Fruit fly (Drosophila melanogaster) whole organism, embryonic: ENCODE measurements around the gene MSAmiP.

Experiments
- Abd-B ChIP-seq: fragments of 200-800 bp; sonication (Bioruptor generic); optimal IDR thresholded peaks from 2 replicates; lab custom pipeline; 2018; ENCODE audit warnings: missing biosample characterization, mild to moderate bottlenecking, missing genetic modification characterization, moderate library complexity
- Awh ChIP-seq: fragments of 200-800 bp; sonication (Bioruptor generic); IDR thresholded peaks from 2 replicates; pipeline ENCODE4, ENCODE4 v1.3.6; 2022; ENCODE audit warnings: missing biosample characterization, missing genetic modification characterization
- CG10431 ChIP-seq: fragments of 200-800 bp; sonication (Bioruptor generic); optimal IDR thresholded peaks from 3 replicates; lab custom pipeline; 2018; ENCODE audit warnings: missing biosample characterization, mild to moderate bottlenecking, missing genetic modification characterization
- CG10959 ChIP-seq: fragments of 200-800 bp; sonication (Bioruptor generic); IDR thresholded peaks from 2 replicates; pipeline ENCODE4 v1.3.6; 2022; ENCODE audit warnings: missing biosample characterization, missing genetic modification characterization
- CG12104 ChIP-seq: fragments of 200-800 bp; sonication (Bioruptor generic); optimal IDR thresholded peaks from 3 replicates; lab custom pipeline; 2016; ENCODE audit warnings: missing biosample characterization, missing genetic modification characterization
- CG13775 ChIP-seq: fragments of 200-800 bp; sonication (Bioruptor generic); optimal IDR thresholded peaks from 3 replicates; lab custom pipeline; 2017; ENCODE audit warnings: missing biosample characterization, mild to moderate bottlenecking, missing genetic modification characterization
- CG14710 ChIP-seq: fragments of 200-800 bp; sonication (Bioruptor generic); optimal IDR thresholded peaks from 3 replicates; lab custom pipeline; 2019; ENCODE audit warnings: missing biosample characterization, mild to moderate bottlenecking, missing genetic modification characterization, moderate library complexity
- CG1529 ChIP-seq: fragments of 200-800 bp; sonication (Bioruptor generic); optimal IDR thresholded peaks from 3 replicates; lab custom pipeline; 2018; ENCODE audit warnings: missing biosample characterization, missing genetic modification characterization
- CG1602 ChIP-seq: fragments of 200-800 bp; sonication (Bioruptor generic); optimal IDR thresholded peaks from 3 replicates; lab custom pipeline; 2016; ENCODE audit warnings: missing biosample characterization, missing genetic modification characterization
- CG17568 ChIP-seq: fragments of 200-800 bp; sonication (Bioruptor generic); optimal IDR thresholded peaks from 2 replicates; lab custom pipeline; 2018; ENCODE audit warnings: missing biosample characterization, mild to moderate bottlenecking, missing genetic modification characterization, moderate library complexity
- CG17802 ChIP-seq: fragments of 200-800 bp; sonication (Bioruptor generic); optimal IDR thresholded peaks from 2 replicates; lab custom pipeline; 2018; ENCODE audit warnings: missing biosample characterization, mild to moderate bottlenecking, missing genetic modification characterization, moderate library complexity
- CG18262 ChIP-seq: fragments of 200-800 bp; optimal IDR thresholded peaks from 3 replicates; lab custom pipeline; 2019; ENCODE audit warnings: missing biosample characterization, mild to moderate bottlenecking, missing genetic modification characterization, moderate library complexity
- CG18599 ChIP-seq: fragments of 200-800 bp; sonication (Bioruptor generic); optimal IDR thresholded peaks from 3 replicates; lab custom pipeline; 2017; ENCODE audit warnings: missing biosample characterization, missing genetic modification characterization, mild to moderate bottlenecking, moderate library complexity, missing genetic modification reagents
- CG2199 ChIP-seq: fragments of 200-800 bp; sonication (Bioruptor generic); IDR thresholded peaks from 3 replicates; pipeline ENCODE4 v1.3.6; 2022; ENCODE audit warnings: missing biosample characterization, missing genetic modification characterization
- CG31441 ChIP-seq: fragments of 200-800 bp; sonication (Bioruptor generic); IDR thresholded peaks from 2 replicates; pipeline ENCODE4 v1.3.6; 2022; ENCODE audit warnings: missing biosample characterization, missing genetic modification characterization
- CG32767 ChIP-seq: fragments of 200-800 bp; sonication (Bioruptor generic); IDR thresholded peaks from 2 replicates; pipeline ENCODE4 v1.3.6; 2022; ENCODE audit warnings: missing biosample characterization, missing genetic modification characterization
- CG4820 ChIP-seq: fragments of 200-800 bp; sonication (Bioruptor generic); optimal IDR thresholded peaks from 3 replicates; lab custom pipeline; 2016; ENCODE audit warnings: missing biosample characterization, missing genetic modification characterization
- CG6654 ChIP-seq: fragments of 200-800 bp; sonication (Bioruptor generic); optimal IDR thresholded peaks from 2 replicates; lab custom pipeline; 2017; ENCODE audit warnings: missing biosample characterization, mild to moderate bottlenecking, missing genetic modification characterization
- CG7839 ChIP-seq: fragments of 200-800 bp; sonication (Bioruptor generic); optimal IDR thresholded peaks from 3 replicates; lab custom pipeline; 2018; ENCODE audit warnings: missing biosample characterization, mild to moderate bottlenecking, missing genetic modification characterization, moderate library complexity
- CG8089 ChIP-seq: fragments of 200-800 bp; sonication (Bioruptor generic); optimal IDR thresholded peaks from 3 replicates; lab custom pipeline; 2016; ENCODE audit warnings: missing biosample characterization, missing genetic modification characterization
- Chrac-16 ChIP-seq: fragments of 200-800 bp; sonication (Bioruptor generic); optimal IDR thresholded peaks from 3 replicates; lab custom pipeline; 2016; ENCODE audit warnings: missing biosample characterization, missing genetic modification characterization
- Dek ChIP-seq: fragments of 200-800 bp; sonication (Bioruptor generic); optimal IDR thresholded peaks from 3 replicates; lab custom pipeline; 2019; ENCODE audit warnings: missing biosample characterization, mild to moderate bottlenecking, missing genetic modification characterization, moderate library complexity
- Hr51 ChIP-seq, 2 experiments: fragments of 200-800 bp; sonication (Bioruptor generic); optimal IDR thresholded peaks; 2 replicates in 1 of 2; 3 replicates in 1 of 2; lab custom pipeline; 2016 to 2018; ENCODE audit warnings: missing biosample characterization in 2 of 2, missing genetic modification characterization in 2 of 2, mild to moderate bottlenecking in 1 of 2, moderate library complexity in 1 of 2
- Hsf ChIP-seq: fragments of 200-800 bp; sonication (Bioruptor generic); optimal IDR thresholded peaks from 3 replicates; lab custom pipeline; 2016; ENCODE audit warnings: missing biosample characterization, missing genetic modification characterization
- Meics ChIP-seq: fragments of 200-800 bp; sonication (Bioruptor generic); optimal IDR thresholded peaks from 2 replicates; lab custom pipeline; 2017; ENCODE audit warnings: missing biosample characterization, mild to moderate bottlenecking, missing genetic modification characterization
- Mrtf ChIP-seq: fragments of 200-800 bp; sonication (Bioruptor generic); IDR thresholded peaks from 3 replicates; pipeline ENCODE4 v1.3.6; 2022; ENCODE audit warnings: missing biosample characterization, missing genetic modification characterization
- NK7.1 ChIP-seq: fragments of 200-800 bp; sonication (Bioruptor generic); optimal IDR thresholded peaks from 3 replicates; lab custom pipeline; 2016; ENCODE audit warnings: missing biosample characterization, missing genetic modification characterization
- Nf-YB ChIP-seq: fragments of 200-800 bp; sonication (Bioruptor generic); optimal IDR thresholded peaks from 3 replicates; lab custom pipeline; 2019; ENCODE audit warnings: missing biosample characterization, mild to moderate bottlenecking, missing genetic modification characterization, moderate library complexity
- PHDP ChIP-seq: fragments of 200-800 bp; sonication (Bioruptor generic); optimal IDR thresholded peaks from 3 replicates; lab custom pipeline; 2018; ENCODE audit warnings: missing biosample characterization, mild to moderate bottlenecking, missing genetic modification characterization, moderate library complexity
- Sox102F ChIP-seq: fragments of 200-800 bp; sonication (Bioruptor generic); optimal IDR thresholded peaks from 2 replicates; lab custom pipeline; 2018; ENCODE audit warnings: missing biosample characterization, mild to moderate bottlenecking, missing genetic modification characterization, moderate library complexity
- Tbp ChIP-seq: fragments of >200 bp; optimal IDR thresholded peaks from 2 replicates; lab custom pipeline; 2018; ENCODE audit warnings: missing biosample characterization, missing genetic modification characterization
- Trl ChIP-seq, 3 experiments: fragments of >200 bp in 2 of 3; fragments of 200-800 bp in 1 of 3; sonication (Bioruptor generic) in 1 of 3; optimal IDR thresholded peaks; 2 replicates in 1 of 3; 3 replicates in 2 of 3; lab custom pipeline; 2016 to 2017; ENCODE audit warnings: missing biosample characterization in 1 of 3, missing genetic modification characterization in 1 of 3
- Xrp1 ChIP-seq: fragments of 200-800 bp; sonication (Bioruptor generic); IDR thresholded peaks from 2 replicates; pipeline ENCODE4 v1.3.6; 2022; ENCODE audit warnings: missing biosample characterization, missing genetic modification characterization
- ap ChIP-seq: fragments of 200-800 bp; sonication (Bioruptor generic); IDR thresholded peaks from 2 replicates; pipeline ENCODE4 v1.3.6; 2022; ENCODE audit warnings: missing biosample characterization, missing genetic modification characterization
- bab2 ChIP-seq: fragments of 200-800 bp; sonication (Bioruptor generic); optimal IDR thresholded peaks from 2 replicates; lab custom pipeline; 2016; ENCODE audit warnings: missing biosample characterization, missing genetic modification characterization
- br ChIP-seq: fragments of >200 bp; optimal IDR thresholded peaks from 2 replicates; lab custom pipeline; 2017
- chn ChIP-seq: fragments of 200-800 bp; sonication (Bioruptor generic); optimal IDR thresholded peaks from 2 replicates; lab custom pipeline; 2016; ENCODE audit warnings: missing biosample characterization, missing genetic modification characterization
- dati ChIP-seq: fragments of 200-800 bp; sonication (Bioruptor generic); IDR thresholded peaks from 2 replicates; pipeline ENCODE4 v1.3.6; 2022; ENCODE audit warnings: missing biosample characterization, missing genetic modification characterization
- dmrt99B ChIP-seq: fragments of 200-800 bp; sonication (Bioruptor generic); optimal IDR thresholded peaks from 2 replicates; lab custom pipeline; 2018; ENCODE audit warnings: missing biosample characterization, mild to moderate bottlenecking, missing genetic modification characterization, moderate library complexity
- kni ChIP-seq: fragments of 200-800 bp; sonication (Bioruptor generic); optimal IDR thresholded peaks from 3 replicates; lab custom pipeline; 2017; ENCODE audit warnings: mild to moderate bottlenecking, missing biosample characterization, missing genetic modification reagents, missing genetic modification characterization
- lola ChIP-seq, 3 experiments: fragments of >200 bp in 2 of 3; fragments of 200-800 bp in 1 of 3; sonication (Bioruptor generic) in 1 of 3; optimal IDR thresholded peaks; 2 replicates each; lab custom pipeline; 2017 to 2019; ENCODE audit warnings: missing biosample characterization in 3 of 3, missing genetic modification characterization in 3 of 3, mild to moderate bottlenecking in 1 of 3, moderate library complexity in 1 of 3
- lov ChIP-seq, 2 experiments: fragments of 200-800 bp in 1 of 2; fragments of >200 bp in 1 of 2; sonication (Bioruptor generic) in 1 of 2; IDR thresholded peaks in 1 of 2; optimal IDR thresholded peaks in 1 of 2; 2 replicates in 1 of 2; 3 replicates in 1 of 2; pipeline versions ENCODE4 v1.3.6 to Lab custom; 2017 to 2022; ENCODE audit warnings: missing biosample characterization in 1 of 2, missing genetic modification characterization in 1 of 2
- mirr ChIP-seq: fragments of 200-800 bp; sonication (Bioruptor generic); optimal IDR thresholded peaks from 3 replicates; lab custom pipeline; 2018; ENCODE audit warnings: missing biosample characterization, mild to moderate bottlenecking, missing genetic modification characterization
- org-1 ChIP-seq: fragments of 200-800 bp; sonication (Bioruptor generic); optimal IDR thresholded peaks from 2 replicates; lab custom pipeline; 2017; ENCODE audit warnings: missing biosample characterization, missing genetic modification characterization
- peb ChIP-seq: fragments of 200-800 bp; sonication (Bioruptor generic); IDR thresholded peaks from 2 replicates; pipeline ENCODE4 v1.3.6; 2022; ENCODE audit warnings: missing biosample characterization, missing genetic modification characterization
- ssp ChIP-seq: fragments of 200-800 bp; sonication (Bioruptor generic); IDR thresholded peaks from 2 replicates; pipeline ENCODE4 v1.3.6; 2022; ENCODE audit warnings: missing biosample characterization, missing genetic modification characterization
- tgo ChIP-seq: fragments of 200-800 bp; sonication (Bioruptor generic); IDR thresholded peaks from 3 replicates; pipeline ENCODE4 v1.3.6; 2022; ENCODE audit warnings: missing biosample characterization, missing genetic modification characterization

MSAmiP gene

dm6 chr3R:16834294-16835003 lies 61.6 kb downstream of the MSAmiP start (continued):
- no peak for TF ChIP-seq CG13775 (GFP tag; lab: Kevin White, UChicago)
- peak; percentile 22 for TF ChIP-seq CG6654 (GFP tag; lab: Kevin White, UChicago)
- TF ChIP-seq br (lab: Kevin White, UChicago): no peak
- no peak for TF ChIP-seq Trl (optimal IDR thresholded peaks at IDR 0.05; lab: Kevin White, UChicago)
- peak; percentile 33 for TF ChIP-seq Trl (GFP tag; optimal IDR thresholded peaks at IDR 0.05; lab: Kevin White, UChicago)
- no peak for TF ChIP-seq lov (optimal IDR thresholded peaks at IDR 0.05; lab: Kevin White, UChicago)
- TF ChIP-seq lov (GFP tag; IDR thresholded peaks at IDR 0.05; lab: Robert Waterston, UW): 0 out of 3 replicates have a peak, but pooled peaks have one; percentile 15
- no peak for TF ChIP-seq CG18599 (GFP tag; lab: Kevin White, UChicago)
- TF ChIP-seq Dek (tag; lab: Kevin White, UChicago): no peak
- peak; percentile 16; the same call in 1 of the 2 replicates for TF ChIP-seq CG10959 (GFP tag; lab: Robert Waterston, UW)
- no peak for TF ChIP-seq CG32767 (GFP tag; lab: Robert Waterston, UW)
- TF ChIP-seq ap (GFP tag; lab: Robert Waterston, UW): peak; percentile 59; the same call in 1 of the 2 replicates
- TF ChIP-seq tgo (GFP tag; lab: Robert Waterston, UW): peak; percentile 28; the same call in 1 of the 3 replicates
- TF ChIP-seq org-1: no peak
- TF ChIP-seq Xrp1 (GFP tag; lab: Robert Waterston, UW): peak; percentile 26; the same call in 1 of the 2 replicates
- TF ChIP-seq Tbp (GFP tag; lab: Kevin White, UChicago): no peak
- peak; percentile 33 for TF ChIP-seq CG17568 (GFP tag; lab: Kevin White, UChicago)
- peak; percentile 26 for TF ChIP-seq chn
- TF ChIP-seq ssp: 0 out of 2 replicates have a peak, but pooled peaks have one; percentile 12
- TF ChIP-seq Sox102F (GFP tag; lab: Kevin White, UChicago): peak; percentile 58
- peak; percentile 16 for TF ChIP-seq kni (GFP tag; lab: Kevin White, UChicago)
- TF ChIP-seq CG1602: peak; percentile 24
- peak; percentile 43 for TF ChIP-seq Meics
- TF ChIP-seq CG18262: peak; percentile 48
- TF ChIP-seq bab2 (GFP tag; lab: Kevin White, UChicago): peak; percentile 7
- peak; percentile 7 for TF ChIP-seq NK7.1 (GFP tag; lab: Kevin White, UChicago)
- peak; percentile 19 for TF ChIP-seq Abd-B (GFP tag; lab: Kevin White, UChicago)
- TF ChIP-seq Chrac-16 (GFP tag; lab: Kevin White, UChicago): peak; percentile 43
- peak; percentile 47 for TF ChIP-seq CG7839
- peak; percentile 14 for TF ChIP-seq CG14710 (tag; lab: Kevin White, UChicago)
- TF ChIP-seq Nf-YB (GFP tag; lab: Kevin White, UChicago): peak; percentile 24
- peak; percentile 28; the same call in 1 of the 2 replicates for TF ChIP-seq CG31441 (GFP tag; lab: Robert Waterston, UW)
- TF ChIP-seq CG1529 (GFP tag; lab: Kevin White, UChicago): peak; percentile 52
- peak; percentile 47; the same call in 1 of the 3 replicates for TF ChIP-seq Mrtf (GFP tag; lab: Robert Waterston, UW)
- peak; percentile 33 for TF ChIP-seq CG12104 (GFP tag; lab: Kevin White, UChicago)
- TF ChIP-seq dati (GFP tag; lab: Robert Waterston, UW): peak; percentile 43; the same call in 1 of the 2 replicates
- peak; percentile 49 for TF ChIP-seq CG8089 (GFP tag; lab: Kevin White, UChicago)
- TF ChIP-seq PHDP (tag; lab: Kevin White, UChicago): peak; percentile 33
- peak; percentile 32 for TF ChIP-seq CG4820 (GFP tag; lab: Kevin White, UChicago)
- peak; percentile 40 for TF ChIP-seq dmrt99B (tag; lab: Kevin White, UChicago)
- 0 out of 2 replicates have a peak, but pooled peaks have one; percentile 30 for TF ChIP-seq peb (GFP tag; lab: Robert Waterston, UW)
- peak in 1 of 3 experiments; percentile 6 for TF ChIP-seq lola (GFP tag; optimal IDR thresholded peaks at IDR 0.05; lab: Kevin White, UChicago)
- TF ChIP-seq mirr: no peak
- TF ChIP-seq CG2199: 0 out of 3 replicates have a peak, but pooled peaks have one; percentile 17
- peak; percentile 17 for TF ChIP-seq CG17802 (tag; lab: Kevin White, UChicago)
- TF ChIP-seq Hr51 (GFP tag; optimal IDR thresholded peaks at IDR 0.05; lab: Kevin White, UChicago): peak in 1 of 2 experiments; percentile 41
- peak; percentile 69 for TF ChIP-seq CG10431
- peak; percentile 54; the same call in 1 of the 2 replicates for TF ChIP-seq Awh (GFP tag; lab: Robert Waterston, UW)
- peak; percentile 54 for TF ChIP-seq Hsf (GFP tag; lab: Kevin White, UChicago)
